Worm (Caenorhabditis elegans) whole organism, midembryonic: ENCODE data around the gene C18H9.1.

ENCODE experiments used
- T22C8.4 ChIP-seq: fragments of 200-800 bp; sonication (Bioruptor generic); IDR thresholded peaks from 2 replicates; pipeline ENCODE4 v1.3.6; 2022; ENCODE audit warnings: missing genetic modification characterization, missing compliant biosample characterization
- cog-1 ChIP-seq: sonication (generic microtip); optimal IDR thresholded peaks from 2 replicates; lab custom pipeline; 2016; ENCODE audit warnings: missing genetic modification characterization, missing compliant biosample characterization
- flt-1 ChIP-seq: fragments of 200-800 bp; sonication (Bioruptor generic); IDR thresholded peaks from 2 replicates; pipeline ENCODE4 v1.3.6; 2022; ENCODE audit warnings: missing genetic modification characterization, missing compliant biosample characterization
- klf-2 ChIP-seq: fragments of 200-800 bp; sonication (Bioruptor generic); conservative IDR thresholded peaks from 2 replicates; pipeline ENCODE4 v1.3.6; 2022; ENCODE audit warnings: missing genetic modification reagents, missing genetic modification characterization, missing compliant biosample characterization
- med-1 ChIP-seq: sonication (generic microtip); optimal IDR thresholded peaks from 2 replicates; lab custom pipeline; 2017; ENCODE audit warnings: missing genetic modification characterization, mild to moderate bottlenecking, missing compliant biosample characterization, antibody characterized with exemption, missing genetic modification reagents; ENCODE audit not compliant: insufficient read depth
- ref-1 ChIP-seq: fragments of 200-800 bp; sonication (Bioruptor generic); conservative IDR thresholded peaks from 2 replicates; pipeline ENCODE4 v1.3.6; 2022; ENCODE audit warnings: missing genetic modification reagents, missing genetic modification characterization, missing compliant biosample characterization
- tab-1 ChIP-seq: fragments of 200-800 bp; sonication (Bioruptor generic); IDR thresholded peaks from 2 replicates; pipeline ENCODE4 v1.3.6; 2022; ENCODE audit warnings: missing genetic modification characterization, missing compliant biosample characterization
- ztf-23 ChIP-seq: fragments of 200-800 bp; sonication (Bioruptor generic); IDR thresholded peaks from 2 replicates; pipeline ENCODE4 v1.3.6; 2022; ENCODE audit warnings: missing genetic modification reagents, missing genetic modification characterization, missing compliant biosample characterization
- ztf-29 ChIP-seq: fragments of 200-800 bp; sonication (Bioruptor generic); IDR thresholded peaks from 2 replicates; pipeline ENCODE4 v1.3.6; 2022; ENCODE audit warnings: missing genetic modification reagents, missing genetic modification characterization, missing compliant biosample characterization

DNA sequence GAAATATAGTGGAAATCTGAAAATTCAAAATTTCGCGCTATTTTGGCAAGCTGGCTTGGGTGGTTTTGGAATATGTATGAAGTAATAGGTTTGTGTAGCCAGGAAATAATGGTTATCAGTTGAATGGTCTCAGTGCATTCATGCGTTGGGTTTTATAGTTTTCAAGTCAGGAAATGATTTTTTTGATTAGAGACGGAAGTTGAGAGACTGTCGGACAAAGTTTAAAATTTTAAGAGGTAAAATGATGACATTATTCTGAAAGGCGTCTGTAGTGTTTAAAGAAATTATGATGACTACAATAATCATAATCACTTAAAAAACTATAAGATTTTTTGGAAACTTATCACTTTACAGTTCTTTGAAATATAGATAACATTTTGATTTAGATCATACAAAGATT, 2.6 kb downstream of the C18H9.1 start, which contains the start of gene C18H9.6:
- TF ChIP-seq med-1 (GFP tag; lab: Kevin White, UChicago) = no peak
- no peak for TF ChIP-seq cog-1 (tag; lab: Kevin White, UChicago)
- TF ChIP-seq flt-1 (GFP tag; lab: Robert Waterston, UW) = no peak
- TF ChIP-seq ztf-29 (GFP tag; lab: Robert Waterston, UW) = no peak
- no peak for TF ChIP-seq ref-1 (GFP tag; lab: Robert Waterston, UW)
- no peak for TF ChIP-seq ztf-23 (GFP tag; lab: Robert Waterston, UW)
- no peak for TF ChIP-seq T22C8.4 (GFP tag; lab: Robert Waterston, UW)
- no peak for TF ChIP-seq tab-1 (GFP tag; lab: Robert Waterston, UW)
- no peak for TF ChIP-seq klf-2
